Fruit fly (Drosophila melanogaster) whole organism, adult: ENCODE data around the gene CG5882.

Experiments used
- CG11617 ChIP-seq: fragments of 200-800 bp; sonication (Bioruptor generic); optimal IDR thresholded peaks from 2 replicates; lab custom pipeline; 2017; ENCODE audit warnings: mild to moderate bottlenecking, missing biosample characterization, missing genetic modification reagents, missing genetic modification characterization
- CG12768 ChIP-seq: fragments of 200-800 bp; sonication (Bioruptor generic); optimal IDR thresholded peaks from 2 replicates; lab custom pipeline; 2017; ENCODE audit warnings: missing biosample characterization, missing genetic modification characterization, mild to moderate bottlenecking, moderate library complexity, missing genetic modification reagents
- CG14711 ChIP-seq: fragments of 200-800 bp; sonication (Bioruptor generic); optimal IDR thresholded peaks from 2 replicates; lab custom pipeline; 2018; ENCODE audit warnings: missing biosample characterization, mild to moderate bottlenecking, missing genetic modification characterization, moderate library complexity
- CG1620 ChIP-seq: fragments of 200-800 bp; sonication (Bioruptor generic); optimal IDR thresholded peaks from 2 replicates; lab custom pipeline; 2016; ENCODE audit warnings: missing biosample characterization, missing genetic modification characterization
- CG33017 ChIP-seq: fragments of 200-800 bp; sonication (Bioruptor generic); optimal IDR thresholded peaks from 2 replicates; lab custom pipeline; 2018; ENCODE audit warnings: missing biosample characterization, mild to moderate bottlenecking, missing genetic modification characterization, moderate library complexity
- CG5204 ChIP-seq: fragments of 200-800 bp; sonication (Bioruptor generic); optimal IDR thresholded peaks from 2 replicates; lab custom pipeline; 2016; ENCODE audit warnings: missing biosample characterization, missing genetic modification characterization
- CG7045 ChIP-seq: fragments of 200-800 bp; sonication (Bioruptor generic); optimal IDR thresholded peaks from 2 replicates; lab custom pipeline; 2017; ENCODE audit warnings: missing biosample characterization, mild to moderate bottlenecking, missing genetic modification characterization
- CG7101 ChIP-seq: fragments of 200-800 bp; sonication (Bioruptor generic); optimal IDR thresholded peaks from 2 replicates; lab custom pipeline; 2018; ENCODE audit warnings: missing biosample characterization, mild to moderate bottlenecking, missing genetic modification characterization, moderate library complexity
- Clk ChIP-seq: fragments of 200-800 bp; sonication (Bioruptor generic); optimal IDR thresholded peaks from 2 replicates; lab custom pipeline; 2017; ENCODE audit warnings: missing biosample characterization, missing genetic modification characterization
- Crg-1 ChIP-seq: fragments of 200-800 bp; sonication (Bioruptor generic); optimal IDR thresholded peaks from 2 replicates; lab custom pipeline; 2016; ENCODE audit warnings: missing biosample characterization, missing genetic modification characterization
- Hr96 ChIP-seq: fragments of 200-800 bp; sonication (Bioruptor generic); optimal IDR thresholded peaks from 2 replicates; lab custom pipeline; 2016; ENCODE audit warnings: missing biosample characterization, missing genetic modification characterization
- Mnt ChIP-seq: fragments of 200-800 bp; sonication (Bioruptor generic); optimal IDR thresholded peaks from 2 replicates; lab custom pipeline; 2016; ENCODE audit warnings: missing biosample characterization, mild to moderate bottlenecking, missing genetic modification characterization
- bab1 ChIP-seq: fragments of 200-800 bp; sonication (Bioruptor generic); optimal IDR thresholded peaks from 3 replicates; lab custom pipeline; 2019; ENCODE audit warnings: missing biosample characterization, mild to moderate bottlenecking, missing genetic modification characterization, moderate library complexity
- cic ChIP-seq: fragments of 200-800 bp; sonication (Bioruptor generic); optimal IDR thresholded peaks from 2 replicates; lab custom pipeline; 2017; ENCODE audit warnings: missing biosample characterization, mild to moderate bottlenecking, missing genetic modification characterization, moderate library complexity
- cnc ChIP-seq, 2 experiments: fragments of >200 bp; optimal IDR thresholded peaks; 2 replicates each; lab custom pipeline; 2017
- kay ChIP-seq: fragments of 200-800 bp; sonication (Bioruptor generic); peaks from one replicate; lab custom pipeline; 2016; ENCODE audit warnings: missing biosample characterization, missing genetic modification characterization, borderline replicate concordance
- ovo ChIP-seq: fragments of 200-800 bp; sonication (Bioruptor generic); optimal IDR thresholded peaks from 2 replicates; lab custom pipeline; 2016; ENCODE audit warnings: missing biosample characterization, missing genetic modification characterization
- pad ChIP-seq: fragments of 200-800 bp; sonication (Bioruptor generic); optimal IDR thresholded peaks from 3 replicates; lab custom pipeline; 2017; ENCODE audit warnings: missing biosample characterization, missing genetic modification characterization, mild to moderate bottlenecking, moderate library complexity, missing genetic modification reagents
- tj ChIP-seq: fragments of 200-800 bp; sonication (Bioruptor generic); optimal IDR thresholded peaks from 3 replicates; lab custom pipeline; 2017; ENCODE audit warnings: missing biosample characterization, mild to moderate bottlenecking, missing genetic modification characterization, moderate library complexity
- toe ChIP-seq: fragments of 200-800 bp; sonication (Bioruptor generic); optimal IDR thresholded peaks from 2 replicates; lab custom pipeline; 2016; ENCODE audit warnings: missing biosample characterization, missing genetic modification characterization

Gene CG5882

dm6 chr3R:27118346-27118745, at the start of gene CG5882:
TSS of gene CG5882 (plus strand) at chr3R:27118646.
- no peak for TF ChIP-seq kay (GFP tag; lab: Kevin White, UChicago)
- no peak for TF ChIP-seq pad (GFP tag; lab: Kevin White, UChicago)
- TF ChIP-seq Clk (GFP tag; lab: Kevin White, UChicago): no peak
- TF ChIP-seq CG1620 (GFP tag; lab: Kevin White, UChicago): no peak
- no peak for TF ChIP-seq CG12768 (GFP tag; lab: Kevin White, UChicago)
- TF ChIP-seq cic (GFP tag; lab: Kevin White, UChicago): no peak
- TF ChIP-seq Hr96 (GFP tag; lab: Kevin White, UChicago): no peak

DNA sequence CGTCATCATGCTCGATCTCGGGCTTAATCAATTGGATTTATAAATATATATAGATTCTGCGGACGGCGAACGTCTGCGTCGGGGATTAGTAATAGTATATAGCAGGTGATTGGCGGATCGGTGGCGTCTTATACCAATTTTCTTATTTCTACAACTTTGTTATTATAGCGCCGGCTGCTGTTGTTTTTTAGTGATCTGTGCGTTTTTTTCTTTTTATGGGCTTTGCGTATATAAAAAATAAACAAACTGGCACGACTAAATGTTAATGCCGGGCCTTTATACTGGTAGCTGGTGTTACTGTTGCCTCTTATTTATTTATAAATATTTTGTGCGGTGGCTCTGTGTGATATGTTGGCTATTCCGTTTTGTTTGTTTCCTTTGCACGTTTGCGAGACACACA, 49.2 kb upstream of the CG5882 start:
- TF ChIP-seq bab1 (GFP tag; lab: Kevin White, UChicago) (no peak), Crg-1 (GFP tag; lab: Kevin White, UChicago) (no peak), kay (GFP tag; lab: Kevin White, UChicago) (peak; percentile 75), Hr96 (GFP tag; lab: Kevin White, UChicago) (no peak)

dm6 chr3R:27069810-27070625, 48.4 kb upstream of the CG5882 start, which contains the start of gene spz:
TSS of gene spz (minus strand) at chr3R:27070070.
- TF ChIP-seq CG7045 (GFP tag; lab: Kevin White, UChicago) (no peak), cic (GFP tag; lab: Kevin White, UChicago) (no peak), Clk (GFP tag; lab: Kevin White, UChicago) (no peak), CG12768 (GFP tag; lab: Kevin White, UChicago) (peak; percentile 11), CG11617 (GFP tag; lab: Kevin White, UChicago) (no peak), toe (GFP tag; lab: Kevin White, UChicago) (no peak), CG5204 (GFP tag; lab: Kevin White, UChicago) (no peak), kay (GFP tag; lab: Kevin White, UChicago) (no peak), cnc (optimal IDR thresholded peaks at IDR 0.05; lab: Kevin White, UChicago) (no peak), tj (GFP tag; lab: Kevin White, UChicago) (no peak), CG14711 (no peak), CG7101 (tag; lab: Kevin White, UChicago) (no peak), ovo (GFP tag; lab: Kevin White, UChicago) (peak; percentile 40), Crg-1 (GFP tag; lab: Kevin White, UChicago) (no peak), bab1 (GFP tag; lab: Kevin White, UChicago) (peak; percentile 31), Hr96 (GFP tag; lab: Kevin White, UChicago) (no peak), pad (GFP tag; lab: Kevin White, UChicago) (peak; percentile 46), Mnt (no peak), CG1620 (GFP tag; lab: Kevin White, UChicago) (no peak), CG33017 (tag; lab: Kevin White, UChicago) (no peak)

DNA sequence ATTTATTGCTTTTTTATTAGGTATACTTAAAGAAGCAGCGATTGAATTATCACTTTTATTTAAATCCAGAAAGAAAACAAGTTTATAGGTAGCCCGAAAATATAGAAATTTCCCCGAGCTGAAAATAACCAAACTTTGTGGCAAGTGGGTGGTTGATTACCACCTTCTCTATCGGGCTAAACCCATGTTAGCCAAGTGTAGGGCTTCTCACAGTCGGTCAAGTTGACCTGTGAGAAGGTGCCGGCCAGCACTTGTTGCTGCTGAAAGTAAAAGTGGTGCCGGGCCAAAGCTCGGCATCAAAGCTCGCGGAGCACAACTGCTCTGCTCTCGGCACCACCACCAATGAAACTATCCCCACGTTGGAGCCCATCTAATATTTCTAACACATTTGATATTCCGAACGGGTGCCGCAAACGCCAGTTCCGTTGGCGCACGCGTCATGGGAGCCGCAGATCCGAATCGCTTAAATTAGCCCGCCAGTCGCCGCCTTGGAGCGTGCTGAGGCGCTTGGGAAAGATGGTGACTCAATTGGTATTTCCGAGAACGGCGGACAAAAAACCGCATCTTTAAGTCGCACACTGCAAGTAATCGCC, 47.4 kb upstream of the CG5882 start:
- TF ChIP-seq tj (GFP tag; lab: Kevin White, UChicago) (no peak), kay (GFP tag; lab: Kevin White, UChicago) (peak; percentile 69), CG12768 (GFP tag; lab: Kevin White, UChicago) (peak; percentile 14), Hr96 (GFP tag; lab: Kevin White, UChicago) (no peak)

DNA sequence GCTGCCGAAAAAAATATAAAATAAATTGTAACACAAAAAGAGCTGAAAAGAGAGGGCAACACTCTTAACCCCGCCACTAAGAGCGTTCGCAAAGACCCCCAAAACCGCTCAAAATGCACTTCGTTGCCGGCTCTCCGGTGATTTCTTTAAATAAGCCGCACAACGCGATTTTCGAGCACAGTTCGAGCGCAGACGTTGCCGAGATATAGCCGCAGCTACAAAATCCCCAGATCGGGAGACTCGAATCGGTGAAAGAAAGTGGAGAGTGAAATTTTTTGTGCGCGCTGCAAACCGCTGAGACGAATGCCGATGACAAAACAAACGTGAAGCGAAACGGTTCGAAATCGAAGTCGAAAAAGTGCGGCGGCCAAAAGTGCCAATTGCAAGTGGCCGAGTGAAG, 42.8 kb upstream of the CG5882 start, which contains the start of gene CG14257:
TSS of gene CG14257 (plus strand) at position 177 of the 400 bp plus-strand sequence.
- TF ChIP-seq bab1 (GFP tag; lab: Kevin White, UChicago) (no peak), kay (GFP tag; lab: Kevin White, UChicago) (no peak), cnc (optimal IDR thresholded peaks at IDR 0.05; lab: Kevin White, UChicago) (no peak), tj (GFP tag; lab: Kevin White, UChicago) (no peak), Hr96 (GFP tag; lab: Kevin White, UChicago) (no peak), CG11617 (GFP tag; lab: Kevin White, UChicago) (no peak)

DNA sequence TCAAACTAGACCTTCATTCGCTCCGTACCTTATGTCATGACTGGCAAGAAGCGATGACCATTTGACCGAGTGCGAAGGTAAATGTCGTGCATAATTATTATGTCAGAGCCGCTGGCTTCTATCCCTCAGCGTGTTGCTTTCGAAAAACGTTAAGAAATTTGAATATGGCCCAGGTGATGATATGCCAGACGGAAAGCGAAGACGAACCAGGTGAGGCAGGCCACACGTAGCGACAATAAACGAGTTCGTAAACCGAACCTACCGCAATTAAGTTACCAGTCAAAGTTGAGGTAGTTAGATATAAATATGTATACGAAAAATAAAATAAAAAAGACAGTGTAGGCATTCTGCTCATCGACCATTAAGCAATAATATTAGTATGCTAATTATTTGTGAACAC, 41.8 kb upstream of the CG5882 start:
- TF ChIP-seq Crg-1 (GFP tag; lab: Kevin White, UChicago) (no peak), CG33017 (tag; lab: Kevin White, UChicago) (no peak), CG14711 (no peak), ovo (GFP tag; lab: Kevin White, UChicago) (no peak), cnc (optimal IDR thresholded peaks at IDR 0.05; lab: Kevin White, UChicago) (no peak), CG12768 (GFP tag; lab: Kevin White, UChicago) (no peak), cic (GFP tag; lab: Kevin White, UChicago) (no peak), CG5204 (GFP tag; lab: Kevin White, UChicago) (no peak), Clk (GFP tag; lab: Kevin White, UChicago) (no peak), CG1620 (GFP tag; lab: Kevin White, UChicago) (no peak), Mnt (no peak), tj (GFP tag; lab: Kevin White, UChicago) (no peak), CG7045 (GFP tag; lab: Kevin White, UChicago) (no peak), toe (GFP tag; lab: Kevin White, UChicago) (no peak), CG11617 (GFP tag; lab: Kevin White, UChicago) (no peak), kay (GFP tag; lab: Kevin White, UChicago) (no peak), pad (GFP tag; lab: Kevin White, UChicago) (no peak), bab1 (GFP tag; lab: Kevin White, UChicago) (no peak)
